Worm (Caenorhabditis elegans) whole organism, L3 larva: ENCODE data around the gene C52B9.4.
A peak's percentile ranks its signal among the peaks of the same experiment; 100 is the strongest.

Experiments used
- R02D3.7 ChIP-seq: fragments of 150-350 bp; optimal IDR thresholded peaks from 2 replicates; lab custom pipeline; 2014; ENCODE audit warnings: missing biosample characterization, missing genetic modification characterization
- aly-2 ChIP-seq: fragments of 150-350 bp; optimal IDR thresholded peaks from 2 replicates; lab custom pipeline; 2014; ENCODE audit warnings: missing biosample characterization, missing genetic modification characterization
- ceh-16 ChIP-seq: sonication (generic microtip); optimal IDR thresholded peaks from 2 replicates; lab custom pipeline; 2017; ENCODE audit warnings: missing biosample characterization, missing genetic modification characterization
- ceh-9 ChIP-seq: sonication (generic microtip); optimal IDR thresholded peaks from 2 replicates; lab custom pipeline; 2018; ENCODE audit warnings: missing biosample characterization, missing genetic modification characterization
- daf-12 ChIP-seq: fragments of 150-350 bp; optimal IDR thresholded peaks from 2 replicates; lab custom pipeline; 2014; ENCODE audit warnings: missing biosample characterization, missing genetic modification reagents, missing genetic modification characterization
- egl-27 ChIP-seq: sonication (generic microtip); optimal IDR thresholded peaks from 4 replicates; lab custom pipeline; 2017; ENCODE audit warnings: missing biosample characterization, missing genetic modification reagents, missing genetic modification characterization
- elt-1 ChIP-seq: fragments of 150-350 bp; optimal IDR thresholded peaks from 2 replicates; lab custom pipeline; 2014; ENCODE audit warnings: missing biosample characterization, missing genetic modification characterization
- elt-2 ChIP-seq: sonication (generic microtip); optimal IDR thresholded peaks from 2 replicates; lab custom pipeline; 2016; ENCODE audit warnings: missing genetic modification reagents, mild to moderate bottlenecking, missing genetic modification characterization, missing compliant biosample characterization
- eor-1 ChIP-seq, 2 experiments: fragments of 150-350 bp; optimal IDR thresholded peaks; 2 replicates each; lab custom pipeline; 2014 to 2018; ENCODE audit warnings: missing biosample characterization in 2 of 2, missing genetic modification characterization in 2 of 2
- fkh-10 ChIP-seq: sonication (generic microtip); optimal IDR thresholded peaks from 2 replicates; lab custom pipeline; 2017; ENCODE audit warnings: missing biosample characterization, missing genetic modification reagents, missing genetic modification characterization
- hmg-11 ChIP-seq: sonication (generic microtip); optimal IDR thresholded peaks from 2 replicates; lab custom pipeline; 2016; ENCODE audit warnings: missing genetic modification characterization, missing compliant biosample characterization
- jun-1 ChIP-seq: fragments of 150-350 bp; optimal IDR thresholded peaks from 2 replicates; lab custom pipeline; 2014; ENCODE audit warnings: missing biosample characterization, missing genetic modification reagents, missing genetic modification characterization
- lin-15B ChIP-seq: fragments of 150-350 bp; optimal IDR thresholded peaks from 2 replicates; lab custom pipeline; 2014; ENCODE audit warnings: missing biosample characterization, missing genetic modification characterization
- lsy-12 ChIP-seq: sonication (generic microtip); optimal IDR thresholded peaks from 2 replicates; lab custom pipeline; 2016; ENCODE audit warnings: mild to moderate bottlenecking, missing genetic modification characterization, missing compliant biosample characterization
- nfya-1 ChIP-seq: sonication (generic microtip); optimal IDR thresholded peaks from 2 replicates; lab custom pipeline; 2017; ENCODE audit warnings: missing genetic modification characterization, mild to moderate bottlenecking, missing compliant biosample characterization, antibody characterized with exemption, moderate library complexity; ENCODE audit not compliant: insufficient read depth
- nhr-11 ChIP-seq: fragments of 150-350 bp; optimal IDR thresholded peaks from 2 replicates; lab custom pipeline; 2014; ENCODE audit warnings: missing biosample characterization, missing genetic modification characterization
- nhr-12 ChIP-seq: fragments of 150-350 bp; optimal IDR thresholded peaks from 2 replicates; lab custom pipeline; 2014; ENCODE audit warnings: missing biosample characterization, missing genetic modification characterization
- nhr-25 ChIP-seq: sonication (generic microtip); optimal IDR thresholded peaks from 2 replicates; lab custom pipeline; 2017; ENCODE audit warnings: missing biosample characterization, missing genetic modification characterization
- nhr-28 ChIP-seq: fragments of 150-350 bp; optimal IDR thresholded peaks from 2 replicates; lab custom pipeline; 2014; ENCODE audit warnings: missing biosample characterization, missing genetic modification characterization
- nhr-67 ChIP-seq: fragments of 150-350 bp; optimal IDR thresholded peaks from 2 replicates; lab custom pipeline; 2014; ENCODE audit warnings: missing biosample characterization, missing genetic modification characterization
- nhr-77 ChIP-seq: fragments of 150-350 bp; optimal IDR thresholded peaks from 2 replicates; lab custom pipeline; 2014; ENCODE audit warnings: missing biosample characterization, missing genetic modification characterization
- pqm-1 ChIP-seq: fragments of 150-350 bp; optimal IDR thresholded peaks from 2 replicates; lab custom pipeline; 2017; ENCODE audit warnings: missing biosample characterization, missing genetic modification characterization, inconsistent platforms
- skn-1 ChIP-seq: fragments of 150-350 bp; optimal IDR thresholded peaks from 2 replicates; lab custom pipeline; 2014; ENCODE audit warnings: missing biosample characterization, missing genetic modification characterization
- snpc-4 ChIP-seq: fragments of 150-350 bp; optimal IDR thresholded peaks from 2 replicates; lab custom pipeline; 2014; ENCODE audit warnings: missing biosample characterization, missing genetic modification characterization
- unc-39 ChIP-seq: sonication (generic microtip); optimal IDR thresholded peaks from 4 replicates; lab custom pipeline; 2017; ENCODE audit warnings: missing biosample characterization, missing genetic modification characterization
- unc-62 ChIP-seq: fragments of 150-350 bp; sonication (generic microtip); optimal IDR thresholded peaks from 4 replicates; lab custom pipeline; 2014; ENCODE audit warnings: missing biosample characterization, missing genetic modification reagents, missing genetic modification characterization

C52B9.4 gene

DNA sequence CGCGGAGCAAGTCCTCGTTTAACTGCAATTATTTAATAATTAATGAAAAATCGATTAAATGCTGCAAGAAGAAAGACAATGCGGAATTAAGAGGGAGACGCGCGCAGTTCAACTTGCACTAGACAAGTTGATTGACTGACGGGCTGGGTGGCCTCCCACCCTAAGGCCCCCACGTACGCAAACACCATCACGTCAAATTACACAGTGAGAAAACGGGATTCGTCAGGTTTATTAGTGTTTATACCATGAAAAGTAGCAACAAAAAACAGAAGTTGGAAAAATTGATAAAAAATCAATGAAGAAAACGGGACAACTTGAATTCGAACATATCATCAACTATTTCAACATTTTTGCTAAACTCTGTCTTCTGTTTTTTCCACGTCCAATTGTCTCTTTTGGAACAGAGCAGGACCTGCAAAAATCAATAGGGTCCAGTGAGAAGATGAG is 47.1 kb downstream of the C52B9.4 start:
- TF ChIP-seq eor-1 (tag; optimal IDR thresholded peaks at IDR 0.05; lab: Kevin White, UChicago): no peak
- TF ChIP-seq aly-2 (tag; lab: Kevin White, UChicago): no peak
- TF ChIP-seq jun-1 (tag; lab: Kevin White, UChicago): no peak
- TF ChIP-seq daf-12: no peak
- TF ChIP-seq lin-15B (tag; lab: Kevin White, UChicago): no peak
- no peak for TF ChIP-seq nhr-77 (tag; lab: Kevin White, UChicago)
- TF ChIP-seq egl-27: no peak
- TF ChIP-seq hmg-11 (tag; lab: Kevin White, UChicago): peak; percentile 75
- peak; percentile 44 for TF ChIP-seq nfya-1 (tag; lab: Kevin White, UChicago)
- peak; percentile 50 for TF ChIP-seq nhr-25 (tag; lab: Kevin White, UChicago)
- no peak for TF ChIP-seq elt-1 (tag; lab: Kevin White, UChicago)
- TF ChIP-seq ceh-9 (tag; lab: Kevin White, UChicago): no peak
- peak; percentile 19 for TF ChIP-seq lsy-12 (tag; lab: Kevin White, UChicago)
- TF ChIP-seq elt-2 (tag; lab: Kevin White, UChicago): peak; percentile 25
- TF ChIP-seq R02D3.7: no peak
- no peak for TF ChIP-seq unc-39 (tag; lab: Kevin White, UChicago)
- TF ChIP-seq, all 47 proteins: peak for 5

DNA sequence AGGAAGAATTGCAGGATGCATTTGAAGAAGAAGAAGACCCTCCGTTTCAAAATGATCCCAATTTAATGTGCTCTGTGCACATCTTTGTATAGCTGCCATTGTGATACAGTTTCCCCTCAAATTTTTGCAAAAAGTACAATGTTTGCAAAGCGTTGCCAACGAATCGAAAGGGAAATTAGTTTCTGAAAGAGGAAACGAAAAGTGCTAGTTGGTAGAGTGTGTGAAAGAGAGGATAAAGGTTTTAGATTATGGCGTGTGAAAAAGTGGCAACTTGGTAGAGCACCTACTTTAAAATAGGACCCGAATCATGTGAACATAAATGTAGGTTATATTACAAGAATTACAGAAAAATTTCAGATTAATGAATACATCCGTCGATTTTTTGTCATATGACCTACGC is 51.2 kb downstream of the C52B9.4 start, which contains the start of gene C52B9.8:
C52B9.8 (minus strand) TSS at position 101 of the 400 bp plus-strand sequence.
- TF ChIP-seq nhr-12 (tag; lab: Kevin White, UChicago) (no peak), nhr-28 (tag; lab: Kevin White, UChicago) (no peak), nfya-1 (tag; lab: Kevin White, UChicago) (no peak), nhr-11 (tag; lab: Kevin White, UChicago) (no peak), nhr-67 (no peak), jun-1 (tag; lab: Kevin White, UChicago) (no peak), fkh-10 (GFP tag; lab: Kevin White, UChicago) (no peak), ceh-16 (tag; lab: Kevin White, UChicago) (no peak), pqm-1 (tag; lab: Kevin White, UChicago) (no peak), R02D3.7 (no peak), unc-39 (tag; lab: Kevin White, UChicago) (no peak), unc-62 (GFP tag; lab: Kevin White, UChicago) (no peak), snpc-4 (tag; lab: Kevin White, UChicago) (no peak), skn-1 (tag; lab: Kevin White, UChicago) (no peak)
